Worm (Caenorhabditis elegans): ENCODE data around the gene tag-89.

DNA sequence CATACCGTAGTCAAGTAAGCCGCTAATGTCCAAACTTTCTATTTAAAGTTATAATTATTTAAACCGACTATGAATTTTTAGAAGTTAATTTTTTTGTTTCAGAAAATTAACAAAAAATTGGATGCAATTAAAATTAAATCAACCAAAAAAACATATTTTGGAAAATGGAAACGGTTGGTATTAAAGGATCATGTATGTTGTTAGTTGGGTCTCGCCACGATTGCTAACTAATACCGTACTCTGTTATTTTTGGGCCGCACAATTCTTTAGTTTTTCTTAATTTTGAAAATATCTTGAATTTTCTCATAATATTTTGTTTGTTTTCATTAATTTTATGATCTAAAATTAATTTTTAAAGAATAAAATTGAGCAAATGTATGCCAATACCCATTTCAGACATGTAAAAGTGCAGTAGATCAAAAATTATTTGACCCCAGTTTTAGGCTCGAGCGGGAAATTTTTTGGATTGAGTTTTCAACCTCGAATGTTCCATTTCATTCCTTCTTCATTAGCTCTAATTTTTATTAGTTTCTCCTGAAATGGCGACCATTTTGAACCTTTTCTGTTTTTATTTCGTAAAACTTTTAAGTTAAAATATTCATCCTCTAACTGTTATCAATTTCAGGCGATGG, 21.9 kb upstream of the tag-89 start, which contains the start of gene cbd-1:
- no peak for TF ChIP-seq mdl-1 (tag; optimal IDR thresholded peaks at IDR 0.05)
- no peak for TF ChIP-seq elt-2 (tag; optimal IDR thresholded peaks at IDR 0.05)
- TF ChIP-seq nhr-12 (tag; optimal IDR thresholded peaks at IDR 0.05) = no peak
- TF ChIP-seq mml-1 (tag; optimal IDR thresholded peaks at IDR 0.05) = no peak
- TF ChIP-seq nhr-76 (tag; optimal IDR thresholded peaks at IDR 0.05) = no peak
- TF ChIP-seq pha-4 (tag; optimal IDR thresholded peaks at IDR 0.05) = no peak

Measured in whole organism, L3 larva.